Worm (Caenorhabditis elegans) whole organism, L1 larva: Measurements from ENCODE around the gene F20A1.6.
"Not testable (repeated sequence)": the region's sequence is repeated elsewhere in the genome, so short reads cannot be mapped to it uniquely, and the experiment has no call there.

Experiments used
- C34B4.2 ChIP-seq: sonication (generic microtip); optimal IDR thresholded peaks from 2 replicates; lab custom pipeline; 2017; ENCODE audit warnings: mild to moderate bottlenecking, missing genetic modification characterization, missing compliant biosample characterization
- F16B12.6 ChIP-seq: fragments of 150-350 bp; optimal IDR thresholded peaks from 2 replicates; lab custom pipeline; 2014; ENCODE audit warnings: missing biosample characterization, missing genetic modification characterization
- aha-1 ChIP-seq: fragments of 150-350 bp; optimal IDR thresholded peaks from 2 replicates; lab custom pipeline; 2014; ENCODE audit warnings: missing biosample characterization, missing genetic modification characterization
- alr-1 ChIP-seq: fragments of 200-800 bp; sonication (Bioruptor generic); optimal IDR thresholded peaks from 2 replicates; lab custom pipeline; 2018; ENCODE audit warnings: borderline replicate concordance, mild to moderate bottlenecking, missing genetic modification characterization, missing compliant biosample characterization
- blmp-1 ChIP-seq: fragments of 150-350 bp; optimal IDR thresholded peaks from 2 replicates; lab custom pipeline; 2014; ENCODE audit warnings: missing biosample characterization, missing genetic modification characterization
- ceh-63 ChIP-seq: fragments of 200-800 bp; sonication (Bioruptor generic); optimal IDR thresholded peaks from 2 replicates; lab custom pipeline; 2018; ENCODE audit warnings: mild to moderate bottlenecking, missing genetic modification characterization, missing compliant biosample characterization
- ceh-88 ChIP-seq: fragments of 200-800 bp; sonication (Bioruptor generic); IDR thresholded peaks from 2 replicates; pipeline ENCODE4 v1.3.6; 2022; ENCODE audit warnings: missing genetic modification characterization, missing compliant biosample characterization
- efl-1 ChIP-seq, 4 experiments: fragments of 150-350 bp; optimal IDR thresholded peaks in 3 of 4; peaks in 1 of 4; 1 replicate in 1 of 4; 2 replicates in 3 of 4; lab custom pipeline; 2014; ENCODE audit warnings: missing biosample characterization in 2 of 4, missing genetic modification characterization in 2 of 4, missing genetic modification reagents in 2 of 4
- ets-5 ChIP-seq: fragments of 200-800 bp; sonication (Bioruptor generic); IDR thresholded peaks from 2 replicates; pipeline ENCODE4 v1.3.6; 2022; ENCODE audit warnings: missing genetic modification characterization, missing compliant biosample characterization
- fkh-10 ChIP-seq: sonication (generic microtip); optimal IDR thresholded peaks from 2 replicates; lab custom pipeline; 2017; ENCODE audit warnings: missing biosample characterization, missing genetic modification reagents, missing genetic modification characterization
- fkh-8 ChIP-seq: sonication (generic microtip); optimal IDR thresholded peaks from 2 replicates; lab custom pipeline; 2016; ENCODE audit warnings: mild to moderate bottlenecking, missing genetic modification characterization, missing compliant biosample characterization
- grh-1 ChIP-seq: fragments of 200-800 bp; sonication (Bioruptor generic); IDR thresholded peaks from 2 replicates; pipeline ENCODE4 v1.3.6; 2022; ENCODE audit warnings: missing genetic modification reagents, missing genetic modification characterization, missing compliant biosample characterization
- hlh-4 ChIP-seq: sonication (generic microtip); optimal IDR thresholded peaks from 2 replicates; lab custom pipeline; 2016; ENCODE audit warnings: mild to moderate bottlenecking, missing genetic modification characterization, missing compliant biosample characterization
- lin-13 ChIP-seq: fragments of 150-350 bp; optimal IDR thresholded peaks from 2 replicates; lab custom pipeline; 2014; ENCODE audit warnings: missing biosample characterization, missing genetic modification reagents, missing genetic modification characterization
- lin-39 ChIP-seq: fragments of 150-350 bp; optimal IDR thresholded peaks from 2 replicates; lab custom pipeline; 2014; ENCODE audit warnings: missing biosample characterization, missing genetic modification reagents, missing genetic modification characterization
- lir-3 ChIP-seq: sonication (generic microtip); optimal IDR thresholded peaks from 2 replicates; lab custom pipeline; 2016; ENCODE audit warnings: mild to moderate bottlenecking, missing genetic modification characterization, moderate library complexity, missing compliant biosample characterization; ENCODE audit not compliant: poor library complexity
- mdl-1 ChIP-seq, 2 experiments: fragments of 150-350 bp; optimal IDR thresholded peaks; 2 replicates each; lab custom pipeline; 2014 to 2017; ENCODE audit warnings: missing biosample characterization in 2 of 2, missing genetic modification characterization in 2 of 2, inconsistent platforms in 1 of 2
- nhr-76 ChIP-seq: sonication (generic microtip); optimal IDR thresholded peaks from 2 replicates; lab custom pipeline; 2017; ENCODE audit warnings: missing biosample characterization, missing genetic modification characterization
- nhr-77 ChIP-seq: fragments of 150-350 bp; optimal IDR thresholded peaks from 2 replicates; lab custom pipeline; 2014; ENCODE audit warnings: missing biosample characterization, missing genetic modification characterization
- nhr-85 ChIP-seq: sonication (generic microtip); peaks from one replicate; lab custom pipeline; 2016; ENCODE audit warnings: missing genetic modification characterization, inconsistent platforms, missing compliant biosample characterization
- rnt-1 ChIP-seq: sonication (generic microtip); optimal IDR thresholded peaks from 2 replicates; lab custom pipeline; 2016; ENCODE audit warnings: mild to moderate bottlenecking, missing genetic modification characterization, moderate library complexity, missing compliant biosample characterization
- swsn-7 ChIP-seq: sonication (generic microtip); optimal IDR thresholded peaks from 2 replicates; lab custom pipeline; 2016; ENCODE audit warnings: missing genetic modification characterization, missing compliant biosample characterization
- tlp-1 ChIP-seq: fragments of 150-350 bp; optimal IDR thresholded peaks from 2 replicates; lab custom pipeline; 2014; ENCODE audit warnings: missing biosample characterization, missing genetic modification characterization
- unc-130 ChIP-seq: fragments of 150-350 bp; optimal IDR thresholded peaks from 2 replicates; lab custom pipeline; 2017; ENCODE audit warnings: missing biosample characterization, missing genetic modification characterization, inconsistent platforms
- unc-30 ChIP-seq: sonication (generic microtip); optimal IDR thresholded peaks from 2 replicates; lab custom pipeline; 2017; ENCODE audit warnings: missing biosample characterization, missing genetic modification characterization
- unc-98 ChIP-seq: fragments of 200-800 bp; sonication (Bioruptor generic); IDR thresholded peaks from 2 replicates; pipeline ENCODE4 v1.3.6; 2022; ENCODE audit warnings: missing genetic modification characterization, missing compliant biosample characterization
- vab-15 ChIP-seq: sonication (generic microtip); optimal IDR thresholded peaks from 2 replicates; lab custom pipeline; 2017; ENCODE audit warnings: missing genotype, mild to moderate bottlenecking, missing genetic modification characterization, missing compliant biosample characterization
- xbp-1 ChIP-seq: sonication (generic microtip); optimal IDR thresholded peaks from 2 replicates; lab custom pipeline; 2016; ENCODE audit warnings: missing genetic modification characterization, missing compliant biosample characterization
- zip-4 ChIP-seq: fragments of 200-800 bp; sonication (Bioruptor generic); optimal IDR thresholded peaks from 2 replicates; lab custom pipeline; 2018; ENCODE audit warnings: mild to moderate bottlenecking, missing genetic modification characterization, moderate library complexity, missing compliant biosample characterization

Gene F20A1.6

DNA sequence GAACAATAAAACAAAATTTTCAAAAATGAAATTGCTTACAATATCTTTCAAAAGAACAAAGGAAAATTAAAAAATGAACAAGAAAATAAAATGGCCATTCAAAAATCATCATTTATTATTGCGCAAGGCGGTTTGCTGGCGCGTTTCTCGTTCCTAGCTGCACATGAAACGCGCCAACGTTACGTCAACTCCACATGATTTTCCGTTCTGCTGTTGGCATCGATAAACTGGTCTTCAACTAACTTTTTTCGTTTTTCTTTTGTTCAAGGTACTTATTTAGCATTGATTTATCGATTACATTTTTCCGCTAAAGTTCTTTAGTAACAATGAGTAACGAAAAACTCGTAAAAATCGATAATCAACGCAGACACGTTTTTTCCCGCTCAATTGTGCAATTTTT, 33.4 kb upstream of the F20A1.6 start, which contains the start of the genes Y57E12AL.6 and Y57E12AL.1 (continued):
- no peak for TF ChIP-seq zip-4 (GFP tag; lab: Kevin White, UChicago)
- TF ChIP-seq hlh-4 (tag; lab: Kevin White, UChicago) = no peak
- peak; percentile 39 for TF ChIP-seq lin-39 (tag; lab: Kevin White, UChicago)
- no peak for TF ChIP-seq ceh-63 (GFP tag; lab: Kevin White, UChicago)
- TF ChIP-seq, all 84 proteins: peak for 52

DNA sequence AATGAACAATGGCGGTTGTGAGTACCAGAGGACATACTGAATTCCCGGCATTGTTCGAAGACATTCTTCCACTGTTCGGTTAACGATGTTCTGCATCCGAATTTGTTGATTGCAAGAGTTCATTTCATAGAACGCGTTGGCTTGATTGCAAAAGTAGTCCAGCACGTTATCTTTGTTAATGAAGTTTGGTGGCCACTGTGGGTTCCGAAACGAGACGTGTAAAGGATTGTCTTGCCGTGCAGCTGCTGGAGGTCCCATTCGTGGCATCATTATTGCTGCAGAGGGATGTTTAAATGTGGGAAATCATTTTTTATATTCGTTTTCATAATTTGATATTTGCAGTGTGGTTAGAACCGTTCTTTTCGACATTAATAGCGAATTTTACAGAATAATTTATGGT, 32.4 kb upstream of the F20A1.6 start, which contains the start of gene mdt-6:
Gene mdt-6 (minus strand): TSS at position 275 of the 400 bp plus-strand sequence.
- no peak for TF ChIP-seq efl-1 (optimal IDR thresholded peaks at IDR 0.05; lab: Kevin White, UChicago)
- no peak for TF ChIP-seq efl-1 (GFP tag; optimal IDR thresholded peaks at IDR 0.05 in 1 of 2; lab: Kevin White, UChicago)
- TF ChIP-seq nhr-85 (tag; lab: Kevin White, UChicago) = peak; percentile 5
- TF ChIP-seq, all 84 proteins: peak for 1

- not testable (repeated sequence) for TF ChIP-seq C34B4.2 (tag; lab: Kevin White, UChicago); unc-130 (tag; lab: Kevin White, UChicago); rnt-1
- TF ChIP-seq, all 84 proteins: peak for 0; not testable (repeated sequence) for 84
These were observed 30.8 kb upstream of the F20A1.6 start, which contains the start of gene Y57E12AL.2 for ce11 chrV:7057795-7058194. Gene Y57E12AL.2, plus strand, starts transcription at chrV:7058095.

ce11 chrV:7054598-7054997, 27.6 kb upstream of the F20A1.6 start, which contains the start of gene spig-8:
Gene spig-8, plus strand, starts transcription at chrV:7054898.
- no peak for TF ChIP-seq tlp-1 (tag; lab: Kevin White, UChicago)

- TF ChIP-seq lin-13 (no peak), aha-1 (no peak), grh-1 (peak; percentile 49)
These were observed 26.1 kb upstream of the F20A1.6 start, which contains the start of gene txt-17 for ce11 chrV:7053100-7053499. Gene txt-17, minus strand, starts transcription at chrV:7053200.

- TF ChIP-seq swsn-7 (tag; lab: Kevin White, UChicago) (no peak), nhr-77 (no peak), efl-1 (optimal IDR thresholded peaks at IDR 0.05; lab: Kevin White, UChicago) (peak in 1 of 2 experiments; percentile 59), efl-1 (GFP tag; optimal IDR thresholded peaks at IDR 0.05 in 1 of 2; lab: Kevin White, UChicago) (peak; percentile 6 to 44)
- TF ChIP-seq, all 84 proteins: peak for 1
These were observed 24.3 kb upstream of the F20A1.6 start, which contains the start of the genes tofu-2 and spig-1 for ce11 chrV:7051133-7051765. Gene tofu-2, minus strand, starts transcription at chrV:7051248. Gene spig-1, plus strand, starts transcription at chrV:7051715.

- TF ChIP-seq xbp-1 (tag; lab: Kevin White, UChicago) = no peak
- no peak for TF ChIP-seq mdl-1 (tag; optimal IDR thresholded peaks at IDR 0.05; lab: Kevin White, UChicago)
- no peak for TF ChIP-seq alr-1 (tag; lab: Kevin White, UChicago)
- TF ChIP-seq lir-3 (tag; lab: Kevin White, UChicago) = no peak
- TF ChIP-seq vab-15 (tag; lab: Kevin White, UChicago) = no peak
- TF ChIP-seq ceh-88 (GFP tag; lab: Robert Waterston, UW) = no peak
- TF ChIP-seq F16B12.6 (tag; lab: Kevin White, UChicago) = no peak
- no peak for TF ChIP-seq fkh-10 (GFP tag; lab: Kevin White, UChicago)
- no peak for TF ChIP-seq nhr-76
- TF ChIP-seq blmp-1 (tag; lab: Kevin White, UChicago) = no peak
- no peak for TF ChIP-seq unc-98 (GFP tag; lab: Robert Waterston, UW)
- TF ChIP-seq fkh-8 (tag; lab: Kevin White, UChicago) = no peak
- TF ChIP-seq ets-5 (GFP tag; lab: Robert Waterston, UW) = no peak
- TF ChIP-seq unc-30 (tag; lab: Kevin White, UChicago) = no peak
These were observed 23.2 kb upstream of the F20A1.6 start for ce11 chrV:7050153-7050552.
